Worm (Caenorhabditis elegans) whole organism, L2 larva: Measurements from ENCODE around the gene srg-21.

Experiments used
- R02D3.7 ChIP-seq: fragments of 150-350 bp; optimal IDR thresholded peaks from 2 replicates; lab custom pipeline; 2014; ENCODE audit warnings: missing biosample characterization, missing genetic modification characterization
- Y55F3AM.14 ChIP-seq: fragments of 200-800 bp; sonication (Bioruptor generic); optimal IDR thresholded peaks from 2 replicates; lab custom pipeline; 2018; ENCODE audit warnings: mild to moderate bottlenecking, missing genetic modification characterization, missing compliant biosample characterization
- ZK546.5 ChIP-seq: sonication (generic microtip); optimal IDR thresholded peaks from 2 replicates; lab custom pipeline; 2017; ENCODE audit warnings: missing biosample characterization, missing genetic modification characterization
- alr-1 ChIP-seq: fragments of 150-350 bp; optimal IDR thresholded peaks from 2 replicates; lab custom pipeline; 2014; ENCODE audit warnings: missing biosample characterization, missing genetic modification characterization
- aly-2 ChIP-seq: fragments of 150-350 bp; optimal IDR thresholded peaks from 2 replicates; lab custom pipeline; 2014; ENCODE audit warnings: missing biosample characterization, missing genetic modification characterization
- ama-1 ChIP-seq: fragments of 150-350 bp; optimal IDR thresholded peaks from 2 replicates; lab custom pipeline; 2018; ENCODE audit warnings: inconsistent platforms
- ceh-16 ChIP-seq: fragments of 150-350 bp; optimal IDR thresholded peaks from 2 replicates; lab custom pipeline; 2014; ENCODE audit warnings: missing biosample characterization, missing genetic modification characterization
- ceh-82 ChIP-seq: fragments of 150-350 bp; optimal IDR thresholded peaks from 2 replicates; lab custom pipeline; 2014; ENCODE audit warnings: missing biosample characterization, missing genetic modification characterization
- dmd-4 ChIP-seq: sonication (generic microtip); optimal IDR thresholded peaks from 2 replicates; lab custom pipeline; 2017; ENCODE audit warnings: missing biosample characterization, missing genetic modification characterization
- egl-27 ChIP-seq: sonication (generic microtip); optimal IDR thresholded peaks from 3 replicates; lab custom pipeline; 2017; ENCODE audit warnings: missing biosample characterization, missing genetic modification reagents, missing genetic modification characterization
- elt-3 ChIP-seq: sonication (generic microtip); optimal IDR thresholded peaks from 2 replicates; lab custom pipeline; 2017; ENCODE audit warnings: missing biosample characterization, missing genetic modification characterization
- fos-1 ChIP-seq: fragments of 150-350 bp; optimal IDR thresholded peaks from 2 replicates; lab custom pipeline; 2014; ENCODE audit warnings: missing biosample characterization, missing genetic modification characterization
- gmeb-1 ChIP-seq: fragments of 150-350 bp; optimal IDR thresholded peaks from 2 replicates; lab custom pipeline; 2014; ENCODE audit warnings: missing biosample characterization, missing genetic modification characterization
- lin-11 ChIP-seq: fragments of 150-350 bp; sonication (generic microtip); optimal IDR thresholded peaks from 2 replicates; lab custom pipeline; 2014; ENCODE audit warnings: missing biosample characterization, missing genetic modification characterization, inconsistent platforms, mixed read lengths
- lin-13 ChIP-seq: fragments of 150-350 bp; optimal IDR thresholded peaks from 2 replicates; lab custom pipeline; 2014; ENCODE audit warnings: missing biosample characterization, missing genetic modification reagents, missing genetic modification characterization
- lin-39 ChIP-seq: fragments of 150-350 bp; optimal IDR thresholded peaks from 2 replicates; lab custom pipeline; 2014; ENCODE audit warnings: missing biosample characterization, missing genetic modification reagents, missing genetic modification characterization
- lsy-2 ChIP-seq, 2 experiments: fragments of 150-350 bp in 1 of 2; sonication (generic microtip) in 1 of 2; optimal IDR thresholded peaks; 2 replicates each; lab custom pipeline; 2014 to 2017; ENCODE audit warnings: missing biosample characterization in 2 of 2, missing genetic modification characterization in 2 of 2
- mab-5 ChIP-seq: fragments of 150-350 bp; optimal IDR thresholded peaks from 2 replicates; lab custom pipeline; 2014; ENCODE audit warnings: missing biosample characterization, missing genetic modification characterization
- mdl-1 ChIP-seq, 2 experiments: fragments of 150-350 bp in 1 of 2; sonication (generic microtip) in 1 of 2; optimal IDR thresholded peaks; 2 replicates each; lab custom pipeline; 2017; ENCODE audit warnings: missing biosample characterization in 2 of 2, missing genetic modification characterization in 2 of 2
- nhr-10 ChIP-seq: sonication (generic microtip); optimal IDR thresholded peaks from 2 replicates; lab custom pipeline; 2017; ENCODE audit warnings: missing biosample characterization, missing genetic modification characterization
- nhr-12 ChIP-seq: fragments of 150-350 bp; optimal IDR thresholded peaks from 2 replicates; lab custom pipeline; 2014; ENCODE audit warnings: missing biosample characterization, missing genetic modification characterization
- nhr-129 ChIP-seq: fragments of 150-350 bp; optimal IDR thresholded peaks from 2 replicates; lab custom pipeline; 2014; ENCODE audit warnings: missing biosample characterization, missing genetic modification characterization
- nhr-21 ChIP-seq: fragments of 150-350 bp; optimal IDR thresholded peaks from 2 replicates; lab custom pipeline; 2014; ENCODE audit warnings: missing biosample characterization, missing genetic modification characterization
- nhr-23 ChIP-seq: fragments of 150-350 bp; optimal IDR thresholded peaks from 2 replicates; lab custom pipeline; 2014; ENCODE audit warnings: missing biosample characterization, missing genetic modification reagents, missing genetic modification characterization
- nhr-237 ChIP-seq: fragments of 150-350 bp; optimal IDR thresholded peaks from 2 replicates; lab custom pipeline; 2014; ENCODE audit warnings: missing biosample characterization, missing genetic modification characterization
- nhr-77 ChIP-seq: fragments of 150-350 bp; optimal IDR thresholded peaks from 2 replicates; lab custom pipeline; 2014; ENCODE audit warnings: missing biosample characterization, missing genetic modification characterization
- peb-1 ChIP-seq: fragments of 150-350 bp; optimal IDR thresholded peaks from 2 replicates; lab custom pipeline; 2014; ENCODE audit warnings: missing biosample characterization, missing genetic modification characterization
- sem-4 ChIP-seq: fragments of 150-350 bp; optimal IDR thresholded peaks from 2 replicates; lab custom pipeline; 2014; ENCODE audit warnings: missing biosample characterization, missing genetic modification reagents, missing genetic modification characterization
- skn-1 ChIP-seq: sonication (generic microtip); optimal IDR thresholded peaks from 2 replicates; lab custom pipeline; 2017; ENCODE audit warnings: missing biosample characterization, missing genetic modification characterization
- sma-9 ChIP-seq, 2 experiments: fragments of 150-350 bp in 1 of 2; sonication (generic microtip) in 1 of 2; optimal IDR thresholded peaks; 2 replicates each; lab custom pipeline; 2014 to 2016; ENCODE audit warnings: missing genetic modification characterization in 2 of 2, mild to moderate bottlenecking in 1 of 2, missing biosample characterization in 1 of 2, missing compliant biosample characterization in 1 of 2, missing genetic modification reagents in 1 of 2, moderate library complexity in 1 of 2
- snpc-4 ChIP-seq: fragments of 150-350 bp; optimal IDR thresholded peaks from 2 replicates; lab custom pipeline; 2014; ENCODE audit warnings: missing biosample characterization, missing genetic modification characterization
- unc-39 ChIP-seq: fragments of 150-350 bp; optimal IDR thresholded peaks from 2 replicates; lab custom pipeline; 2014; ENCODE audit warnings: missing biosample characterization, missing genetic modification characterization
- unc-55 ChIP-seq: fragments of 150-350 bp; sonication (generic microtip); optimal IDR thresholded peaks from 3 replicates; lab custom pipeline; 2014; ENCODE audit warnings: missing biosample characterization, missing genetic modification reagents, missing genetic modification characterization
- unc-62 ChIP-seq: fragments of 150-350 bp; optimal IDR thresholded peaks from 2 replicates; lab custom pipeline; 2014; ENCODE audit warnings: missing biosample characterization, missing genetic modification reagents, missing genetic modification characterization
- zag-1 ChIP-seq: fragments of 150-350 bp; optimal IDR thresholded peaks from 2 replicates; lab custom pipeline; 2014; ENCODE audit warnings: missing biosample characterization, missing genetic modification characterization
- ztf-1 ChIP-seq: fragments of 200-800 bp; sonication (Bioruptor generic); conservative IDR thresholded peaks from 2 replicates; pipeline ENCODE4 v1.3.6; 2022; ENCODE audit warnings: missing genetic modification characterization, missing compliant biosample characterization
- ztf-11 ChIP-seq: sonication (generic microtip); optimal IDR thresholded peaks from 2 replicates; lab custom pipeline; 2017; ENCODE audit warnings: missing biosample characterization, missing genetic modification characterization
- ztf-4 ChIP-seq: fragments of 150-350 bp; optimal IDR thresholded peaks from 2 replicates; lab custom pipeline; 2014; ENCODE audit warnings: missing biosample characterization, missing genetic modification characterization

Gene srg-21

DNA sequence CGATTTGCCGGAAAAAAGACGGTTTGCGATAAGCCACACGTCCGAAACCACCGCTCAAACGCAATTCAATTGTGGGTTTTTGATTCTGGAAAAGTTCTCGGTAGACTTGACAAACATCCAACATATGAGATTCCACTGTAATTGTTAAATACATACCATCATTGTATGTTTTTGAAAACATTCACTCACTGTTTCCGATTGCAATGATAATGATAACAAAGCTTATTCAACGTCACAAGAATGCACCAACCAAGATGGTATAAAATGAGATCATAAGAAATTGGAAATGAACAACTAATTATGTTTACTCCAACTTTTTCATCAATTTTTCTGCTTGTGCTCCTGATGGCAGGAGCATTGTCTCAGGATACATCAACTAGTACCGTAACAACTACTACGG, 14.6 kb upstream of the srg-21 start, which contains the start of gene clec-122:
Gene clec-122, plus strand, starts transcription at position 301 of the 400 bp plus-strand sequence.
- TF ChIP-seq lin-13 (no peak), mdl-1 (tag; optimal IDR thresholded peaks at IDR 0.05; lab: Kevin White, UChicago) (no peak), mab-5 (tag; lab: Kevin White, UChicago) (no peak), unc-62 (GFP tag; lab: Kevin White, UChicago) (no peak), unc-39 (tag; lab: Kevin White, UChicago) (no peak), nhr-12 (tag; lab: Kevin White, UChicago) (no peak), R02D3.7 (no peak), snpc-4 (tag; lab: Kevin White, UChicago) (no peak), nhr-23 (tag; lab: Kevin White, UChicago) (no peak), lin-11 (tag; lab: Kevin White, UChicago) (no peak), unc-55 (GFP tag; lab: Kevin White, UChicago) (no peak), gmeb-1 (tag; lab: Kevin White, UChicago) (no peak), zag-1 (tag; lab: Kevin White, UChicago) (no peak), skn-1 (tag; lab: Kevin White, UChicago) (no peak), sem-4 (tag; lab: Kevin White, UChicago) (no peak)

DNA sequence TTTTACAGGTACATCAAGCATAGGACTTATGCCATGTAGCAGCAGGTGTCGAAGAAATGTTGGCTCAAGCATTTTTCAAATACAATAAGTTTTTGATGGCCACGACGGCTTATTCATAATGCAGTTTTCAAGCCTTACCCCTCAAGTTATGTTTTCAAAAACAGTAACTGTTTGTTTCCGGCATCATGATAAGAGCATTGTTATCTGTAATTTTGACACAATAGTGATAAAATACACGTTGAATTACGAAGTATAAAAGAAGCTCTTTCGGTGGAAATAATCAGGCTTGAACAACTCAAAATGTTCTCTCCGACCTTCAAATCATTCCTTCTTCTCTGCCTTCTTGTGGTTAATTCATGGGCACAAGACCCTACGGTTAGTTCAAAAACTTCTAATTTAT, 10.8 kb upstream of the srg-21 start, which contains the start of gene clec-121:
Gene clec-121, plus strand, starts transcription at position 301 of the 400 bp plus-strand sequence.
- no peak for TF ChIP-seq lin-39
- no peak for TF ChIP-seq ztf-4 (tag; lab: Kevin White, UChicago)
- no peak for TF ChIP-seq mdl-1 (tag; optimal IDR thresholded peaks at IDR 0.05; lab: Kevin White, UChicago)
- TF ChIP-seq ceh-16, result no peak
- TF ChIP-seq nhr-129, result no peak
- TF ChIP-seq peb-1 (tag; lab: Kevin White, UChicago), result no peak
- TF ChIP-seq lin-11 (tag; lab: Kevin White, UChicago), result no peak
- no peak for TF ChIP-seq nhr-10 (tag; lab: Kevin White, UChicago)
- TF ChIP-seq sem-4 (tag; lab: Kevin White, UChicago), result no peak
- TF ChIP-seq elt-3 (tag; lab: Kevin White, UChicago), result no peak
- no peak for TF ChIP-seq nhr-23 (tag; lab: Kevin White, UChicago)
- TF ChIP-seq Y55F3AM.14 (GFP tag; lab: Kevin White, UChicago), result no peak
- no peak for TF ChIP-seq ztf-1
- TF ChIP-seq unc-62 (GFP tag; lab: Kevin White, UChicago), result no peak
- no peak for TF ChIP-seq ZK546.5 (tag; lab: Kevin White, UChicago)

DNA sequence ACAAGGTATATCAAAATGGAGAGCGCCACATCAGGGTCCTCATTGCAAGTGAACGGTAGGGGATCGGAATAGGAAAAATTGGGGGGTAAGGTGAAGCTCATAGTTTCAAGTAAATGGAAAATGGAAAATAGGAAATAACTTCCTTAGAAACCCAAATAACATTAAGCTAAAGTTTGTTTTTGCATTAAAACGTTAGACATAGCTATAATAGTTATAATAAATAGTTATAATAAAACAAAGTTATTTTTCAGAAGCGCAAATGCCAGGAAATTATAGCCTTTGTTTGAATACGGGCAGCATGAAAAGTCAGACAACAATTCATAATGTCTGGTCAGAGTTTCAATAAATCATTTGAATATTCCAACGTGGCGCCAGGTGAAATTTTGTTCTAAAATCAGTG, 9.4 kb upstream of the srg-21 start, which contains the start of gene srg-24:
Gene srg-24, minus strand, starts transcription at position 101 of the 400 bp plus-strand sequence.
- TF ChIP-seq lin-13 (no peak), lin-11 (tag; lab: Kevin White, UChicago) (no peak), nhr-237 (tag; lab: Kevin White, UChicago) (no peak), nhr-21 (tag; lab: Kevin White, UChicago) (no peak), nhr-129 (no peak), ceh-82 (tag; lab: Kevin White, UChicago) (no peak), ztf-11 (tag; lab: Kevin White, UChicago) (no peak), lin-39 (no peak), lsy-2 (tag; optimal IDR thresholded peaks at IDR 0.05; lab: Kevin White, UChicago) (no peak), fos-1 (tag; lab: Kevin White, UChicago) (no peak), egl-27 (tag; lab: Kevin White, UChicago) (no peak), nhr-77 (tag; lab: Kevin White, UChicago) (no peak), gmeb-1 (tag; lab: Kevin White, UChicago) (no peak), sma-9 (GFP tag; optimal IDR thresholded peaks at IDR 0.05; lab: Kevin White, UChicago) (no peak), sma-9 (tag; optimal IDR thresholded peaks at IDR 0.05; lab: Kevin White, UChicago) (no peak), ztf-1 (no peak), skn-1 (tag; lab: Kevin White, UChicago) (no peak), Y55F3AM.14 (GFP tag; lab: Kevin White, UChicago) (no peak), dmd-4 (no peak), mdl-1 (tag; optimal IDR thresholded peaks at IDR 0.05; lab: Kevin White, UChicago) (no peak), aly-2 (no peak)

DNA sequence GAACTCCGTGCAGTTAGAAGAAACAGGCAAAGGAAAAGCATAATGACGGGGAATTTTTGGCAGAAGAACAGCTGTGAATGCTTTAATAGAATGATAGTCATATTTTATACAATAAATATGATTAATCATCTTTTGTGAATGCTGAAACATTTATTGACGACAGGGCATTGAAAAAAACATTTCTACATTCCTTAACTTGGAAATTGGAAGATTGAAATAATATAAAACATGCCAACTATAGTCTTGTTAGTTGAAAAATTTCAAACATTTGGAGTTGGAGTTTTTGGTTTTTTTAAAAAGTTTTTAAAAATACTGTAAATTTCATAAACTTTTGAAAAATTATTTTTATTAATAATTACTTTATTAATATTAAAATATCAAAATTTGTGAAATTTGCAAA, 5.7 kb upstream of the srg-21 start, which contains the start of gene Y25C1A.14:
Gene Y25C1A.14, minus strand, starts transcription at position 101 of the 400 bp plus-strand sequence.
- TF ChIP-seq alr-1 (tag; lab: Kevin White, UChicago), result no peak
- TF ChIP-seq nhr-10 (tag; lab: Kevin White, UChicago), result no peak
- TF ChIP-seq lin-39, result no peak
- no peak for TF ChIP-seq skn-1 (tag; lab: Kevin White, UChicago)
- TF ChIP-seq dmd-4, result no peak
- TF ChIP-seq ceh-82 (tag; lab: Kevin White, UChicago), result no peak
- TF ChIP-seq lsy-2 (tag; optimal IDR thresholded peaks at IDR 0.05; lab: Kevin White, UChicago), result no peak
- no peak for TF ChIP-seq gmeb-1 (tag; lab: Kevin White, UChicago)
- TF ChIP-seq ztf-4 (tag; lab: Kevin White, UChicago), result no peak
- no peak for TF ChIP-seq sma-9 (GFP tag; optimal IDR thresholded peaks at IDR 0.05; lab: Kevin White, UChicago)
- TF ChIP-seq sma-9 (tag; optimal IDR thresholded peaks at IDR 0.05; lab: Kevin White, UChicago), result no peak
- TF ChIP-seq aly-2, result no peak
- TF ChIP-seq ceh-16, result no peak
- TF ChIP-seq lin-13, result no peak
- TF ChIP-seq lin-11 (tag; lab: Kevin White, UChicago), result no peak
- no peak for TF ChIP-seq nhr-12 (tag; lab: Kevin White, UChicago)
- TF ChIP-seq ztf-1, result no peak
- no peak for TF ChIP-seq nhr-23 (tag; lab: Kevin White, UChicago)
- TF ChIP-seq ama-1 (lab: Kevin White, UChicago), result no peak
- TF ChIP-seq egl-27 (tag; lab: Kevin White, UChicago), result no peak
- no peak for TF ChIP-seq nhr-77 (tag; lab: Kevin White, UChicago)
- TF ChIP-seq, all 48 proteins: peak for 0
